Fruit fly (Drosophila melanogaster) whole organism, embryonic: ENCODE measurements around the gene CG45045.

Experiments
- C15 ChIP-seq: fragments of 200-800 bp; sonication (Bioruptor generic); IDR thresholded peaks from 3 replicates; pipeline ENCODE4 v1.3.6; 2022; ENCODE audit warnings: missing biosample characterization, missing genetic modification characterization
- CG10209 ChIP-seq: fragments of 200-800 bp; sonication (Bioruptor generic); optimal IDR thresholded peaks from 3 replicates; lab custom pipeline; 2017; ENCODE audit warnings: missing biosample characterization, mild to moderate bottlenecking, missing genetic modification characterization, missing genetic modification reagents
- CG10959 ChIP-seq: fragments of 200-800 bp; sonication (Bioruptor generic); IDR thresholded peaks from 2 replicates; pipeline ENCODE4 v1.3.6; 2022; ENCODE audit warnings: missing biosample characterization, missing genetic modification characterization
- CG12236 ChIP-seq: fragments of 200-800 bp; sonication (Bioruptor generic); optimal IDR thresholded peaks from 2 replicates; lab custom pipeline; 2016; ENCODE audit warnings: missing biosample characterization, missing genetic modification characterization
- CG13296 ChIP-seq: fragments of 200-800 bp; sonication (Bioruptor generic); optimal IDR thresholded peaks from 3 replicates; lab custom pipeline; 2018; ENCODE audit warnings: missing biosample characterization, mild to moderate bottlenecking, missing genetic modification characterization
- CG13894 ChIP-seq: fragments of 200-800 bp; sonication (Bioruptor generic); optimal IDR thresholded peaks from 3 replicates; lab custom pipeline; 2018; ENCODE audit warnings: missing biosample characterization, mild to moderate bottlenecking, missing genetic modification characterization, moderate library complexity
- CG14441 ChIP-seq: fragments of 200-800 bp; sonication (Bioruptor generic); IDR thresholded peaks from 2 replicates; pipeline ENCODE4 v1.3.6; 2022; ENCODE audit warnings: missing biosample characterization, missing genetic modification characterization
- CG1832 ChIP-seq: fragments of 200-800 bp; sonication (Bioruptor generic); optimal IDR thresholded peaks from 2 replicates; lab custom pipeline; 2017; ENCODE audit warnings: missing biosample characterization, mild to moderate bottlenecking, missing genetic modification characterization, inconsistent platforms
- CG18599 ChIP-seq: fragments of 200-800 bp; sonication (Bioruptor generic); optimal IDR thresholded peaks from 3 replicates; lab custom pipeline; 2017; ENCODE audit warnings: missing biosample characterization, missing genetic modification characterization, mild to moderate bottlenecking, moderate library complexity, missing genetic modification reagents
- CG18619 ChIP-seq: fragments of 200-800 bp; sonication (Bioruptor generic); optimal IDR thresholded peaks from 3 replicates; lab custom pipeline; 2017; ENCODE audit warnings: missing biosample characterization, mild to moderate bottlenecking, missing genetic modification characterization
- CG30020 ChIP-seq: fragments of 200-800 bp; optimal IDR thresholded peaks from 2 replicates; lab custom pipeline; 2019; ENCODE audit warnings: missing biosample characterization, mild to moderate bottlenecking, missing genetic modification characterization, moderate library complexity
- CG31365 ChIP-seq: fragments of 200-800 bp; sonication (Bioruptor generic); optimal IDR thresholded peaks from 2 replicates; lab custom pipeline; 2018; ENCODE audit warnings: missing biosample characterization, mild to moderate bottlenecking, missing genetic modification characterization
- CG6272 ChIP-seq: fragments of 200-800 bp; sonication (Bioruptor generic); IDR thresholded peaks from 2 replicates; pipeline ENCODE4 v1.3.6; 2022; ENCODE audit warnings: missing biosample characterization, missing genetic modification characterization
- CG6765 ChIP-seq: fragments of 200-800 bp; sonication (Bioruptor generic); optimal IDR thresholded peaks from 3 replicates; lab custom pipeline; 2017; ENCODE audit warnings: missing biosample characterization, mild to moderate bottlenecking, missing genetic modification characterization
- CG6854 ChIP-seq: fragments of 200-800 bp; sonication (Bioruptor generic); optimal IDR thresholded peaks from 3 replicates; lab custom pipeline; 2017; ENCODE audit warnings: missing biosample characterization, mild to moderate bottlenecking, missing genetic modification characterization
- CG7963 ChIP-seq: fragments of 200-800 bp; sonication (Bioruptor generic); IDR thresholded peaks from 3 replicates; pipeline ENCODE4 v1.3.6; 2022; ENCODE audit warnings: missing biosample characterization, missing genetic modification characterization; ENCODE audit not compliant: partially characterized antibody
- CG8290 ChIP-seq, 3 experiments: fragments of 200-800 bp; sonication (Bioruptor generic); optimal IDR thresholded peaks; 2 replicates each; lab custom pipeline; 2016 to 2019; ENCODE audit warnings: missing biosample characterization in 3 of 3, missing genetic modification characterization in 3 of 3, mild to moderate bottlenecking in 2 of 3, moderate library complexity in 1 of 3
- CG9876 ChIP-seq: fragments of 200-800 bp; sonication (Bioruptor generic); optimal IDR thresholded peaks from 2 replicates; lab custom pipeline; 2016; ENCODE audit warnings: missing biosample characterization, missing genetic modification characterization
- CTCF ChIP-seq: fragments of 200-800 bp; sonication (Bioruptor generic); optimal IDR thresholded peaks from 2 replicates; lab custom pipeline; 2017; ENCODE audit warnings: missing biosample characterization, mild to moderate bottlenecking, missing genetic modification characterization, moderate library complexity
- Camta ChIP-seq: fragments of 200-800 bp; sonication (Bioruptor generic); optimal IDR thresholded peaks from 2 replicates; lab custom pipeline; 2016; ENCODE audit warnings: missing biosample characterization, missing genetic modification characterization
- Dfd ChIP-seq, 2 experiments: fragments of >200 bp; optimal IDR thresholded peaks; 2 replicates each; lab custom pipeline; 2017; ENCODE audit warnings: missing biosample characterization in 2 of 2, missing genetic modification characterization in 2 of 2
- Ets65A ChIP-seq: fragments of 200-800 bp; sonication (Bioruptor generic); peaks from one replicate; lab custom pipeline; 2016; ENCODE audit warnings: missing biosample characterization, missing genetic modification characterization
- H2.0 ChIP-seq: fragments of 200-800 bp; sonication (Bioruptor generic); IDR thresholded peaks from 2 replicates; pipeline ENCODE4 v1.3.6; 2022; ENCODE audit warnings: missing biosample characterization, missing genetic modification characterization
- HHEX ChIP-seq: fragments of 200-800 bp; sonication (Bioruptor generic); optimal IDR thresholded peaks from 3 replicates; lab custom pipeline; 2017; ENCODE audit warnings: missing biosample characterization, mild to moderate bottlenecking, missing genetic modification characterization, missing genetic modification reagents
- Hmr ChIP-seq: fragments of 200-800 bp; sonication (Bioruptor generic); optimal IDR thresholded peaks from 3 replicates; lab custom pipeline; 2017; ENCODE audit warnings: mild to moderate bottlenecking, missing biosample characterization, missing genetic modification reagents, missing genetic modification characterization
- Max ChIP-seq: fragments of 200-800 bp; sonication (Bioruptor generic); optimal IDR thresholded peaks from 2 replicates; lab custom pipeline; 2016; ENCODE audit warnings: missing biosample characterization, mild to moderate bottlenecking, missing genetic modification characterization
- Med ChIP-seq: fragments of 200-800 bp; sonication (Bioruptor generic); peaks from one replicate; lab custom pipeline; 2016; ENCODE audit warnings: missing biosample characterization, missing genetic modification characterization, mild to moderate bottlenecking, inconsistent platforms, moderate library complexity
- NC2β ChIP-seq: fragments of 200-800 bp; sonication (Bioruptor generic); optimal IDR thresholded peaks from 2 replicates; lab custom pipeline; 2016; ENCODE audit warnings: missing biosample characterization, missing genetic modification characterization
- Oli ChIP-seq: fragments of 200-800 bp; sonication (Bioruptor generic); optimal IDR thresholded peaks from 2 replicates; lab custom pipeline; 2018; ENCODE audit warnings: missing biosample characterization, mild to moderate bottlenecking, missing genetic modification characterization, moderate library complexity
- Six4 ChIP-seq: fragments of 200-800 bp; sonication (Bioruptor generic); optimal IDR thresholded peaks from 2 replicates; lab custom pipeline; 2016; ENCODE audit warnings: missing biosample characterization, missing genetic modification characterization
- Sox102F ChIP-seq: fragments of 200-800 bp; sonication (Bioruptor generic); optimal IDR thresholded peaks from 2 replicates; lab custom pipeline; 2018; ENCODE audit warnings: missing biosample characterization, mild to moderate bottlenecking, missing genetic modification characterization, moderate library complexity
- Spps ChIP-seq: fragments of 200-800 bp; sonication (Bioruptor generic); optimal IDR thresholded peaks from 2 replicates; lab custom pipeline; 2018; ENCODE audit warnings: missing biosample characterization, mild to moderate bottlenecking, missing genetic modification characterization
- Tbp ChIP-seq: fragments of >200 bp; optimal IDR thresholded peaks from 2 replicates; lab custom pipeline; 2018; ENCODE audit warnings: missing biosample characterization, missing genetic modification characterization
- cato ChIP-seq: fragments of 200-800 bp; sonication (Bioruptor generic); optimal IDR thresholded peaks from 2 replicates; lab custom pipeline; 2016; ENCODE audit warnings: missing biosample characterization, missing genetic modification characterization, borderline replicate concordance
- chinmo ChIP-seq: fragments of 200-800 bp; sonication (Bioruptor generic); IDR thresholded peaks from 4 replicates; pipeline ENCODE4 v1.3.6; 2022; ENCODE audit warnings: missing biosample characterization, missing genetic modification characterization; ENCODE audit not compliant: partially characterized antibody
- da ChIP-seq: fragments of 200-800 bp; sonication (Bioruptor generic); optimal IDR thresholded peaks from 2 replicates; lab custom pipeline; 2016; ENCODE audit warnings: missing biosample characterization, missing genetic modification characterization
- dysf ChIP-seq: fragments of 200-800 bp; sonication (Bioruptor generic); IDR thresholded peaks from 3 replicates; pipeline ENCODE4 v1.3.6; 2022; ENCODE audit warnings: missing biosample characterization, missing genetic modification characterization
- fd3F ChIP-seq: fragments of 200-800 bp; sonication (Bioruptor generic); optimal IDR thresholded peaks from 2 replicates; lab custom pipeline; 2018; ENCODE audit warnings: missing biosample characterization, mild to moderate bottlenecking, missing genetic modification characterization, moderate library complexity
- gfzf ChIP-seq: fragments of 200-800 bp; sonication (Bioruptor generic); optimal IDR thresholded peaks from 2 replicates; lab custom pipeline; 2016; ENCODE audit warnings: missing biosample characterization, mild to moderate bottlenecking, missing genetic modification characterization, moderate library complexity
- ken ChIP-seq: fragments of 200-800 bp; sonication (Bioruptor generic); IDR thresholded peaks from 3 replicates; pipeline ENCODE4 v1.3.6; 2022; ENCODE audit warnings: missing biosample characterization, missing genetic modification characterization
- nom ChIP-seq: fragments of 200-800 bp; sonication (Bioruptor generic); optimal IDR thresholded peaks from 2 replicates; lab custom pipeline; 2017; ENCODE audit warnings: missing biosample characterization, missing genetic modification characterization, mild to moderate bottlenecking, moderate library complexity, missing genetic modification reagents
- p53 ChIP-seq: fragments of 200-800 bp; sonication (Bioruptor generic); optimal IDR thresholded peaks from 2 replicates; lab custom pipeline; 2016; ENCODE audit warnings: missing biosample characterization, missing genetic modification characterization
- ranshi ChIP-seq: fragments of 200-800 bp; sonication (Bioruptor generic); IDR thresholded peaks from 2 replicates; pipeline ENCODE4 v1.3.6; 2022; ENCODE audit warnings: missing biosample characterization, missing genetic modification characterization
- shn ChIP-seq: fragments of 200-800 bp; sonication (Bioruptor generic); optimal IDR thresholded peaks from 3 replicates; lab custom pipeline; 2016; ENCODE audit warnings: missing biosample characterization, missing genetic modification characterization
- sna ChIP-seq: fragments of 200-800 bp; sonication (Bioruptor generic); IDR thresholded peaks from 2 replicates; pipeline ENCODE4 v1.3.6; 2022; ENCODE audit warnings: missing biosample characterization, missing genetic modification characterization; ENCODE audit not compliant: partially characterized antibody
- sob ChIP-seq: fragments of 200-800 bp; sonication (Bioruptor generic); IDR thresholded peaks from 2 replicates; pipeline ENCODE4 v1.3.6; 2022; ENCODE audit warnings: missing biosample characterization, missing genetic modification characterization
- sr ChIP-seq: fragments of 200-800 bp; sonication (Bioruptor generic); IDR thresholded peaks from 3 replicates; pipeline ENCODE4 v1.3.6; 2022; ENCODE audit warnings: missing biosample characterization, missing genetic modification characterization
- ssp ChIP-seq: fragments of 200-800 bp; sonication (Bioruptor generic); IDR thresholded peaks from 2 replicates; pipeline ENCODE4 v1.3.6; 2022; ENCODE audit warnings: missing biosample characterization, missing genetic modification characterization
- tna ChIP-seq: fragments of 200-800 bp; sonication (Bioruptor generic); IDR thresholded peaks from 2 replicates; pipeline ENCODE4 v1.3.6; 2022; ENCODE audit warnings: missing biosample characterization, missing genetic modification characterization; ENCODE audit not compliant: partially characterized antibody
- ttk ChIP-seq: fragments of 200-800 bp; sonication (Bioruptor generic); IDR thresholded peaks from 2 replicates; pipeline ENCODE4 v2.1.2; 2022; ENCODE audit warnings: missing biosample characterization, missing genetic modification characterization
- unc-4 ChIP-seq: fragments of 200-800 bp; sonication (Bioruptor generic); IDR thresholded peaks from 2 replicates; pipeline ENCODE4 v1.3.6; 2022; ENCODE audit warnings: missing biosample characterization, missing genetic modification characterization; ENCODE audit not compliant: partially characterized antibody
- vfl ChIP-seq: fragments of 200-800 bp; sonication (Bioruptor generic); optimal IDR thresholded peaks from 2 replicates; lab custom pipeline; 2016; ENCODE audit warnings: missing biosample characterization, missing genetic modification characterization

Gene CG45045

DNA sequence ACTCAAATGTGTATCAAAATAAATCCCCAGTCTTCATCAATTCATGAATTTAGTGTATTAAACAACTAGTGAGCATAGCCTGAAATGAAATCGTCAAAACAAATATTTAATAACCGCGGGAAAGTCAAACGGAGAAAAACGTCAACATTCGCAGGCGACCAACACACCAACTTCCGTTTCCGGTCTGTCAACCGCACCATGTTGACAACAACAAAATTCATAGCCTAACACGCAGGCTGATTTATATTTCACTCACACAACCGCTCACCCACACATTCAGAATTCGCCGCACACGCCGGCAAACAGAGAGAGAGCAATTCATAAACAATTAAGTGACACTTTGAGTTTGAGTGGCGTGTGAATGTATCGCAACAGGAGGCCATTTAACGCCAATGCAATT is 12.3 kb upstream of the CG45045 start (continued):
- TF ChIP-seq CG18599 (GFP tag; lab: Kevin White, UChicago) (no peak), CG6854 (GFP tag; lab: Kevin White, UChicago) (no peak), C15 (GFP tag; lab: Robert Waterston, UW) (no peak), Spps (tag; lab: Kevin White, UChicago) (peak; percentile 24), Dfd (GFP tag; optimal IDR thresholded peaks at IDR 0.05; lab: Kevin White, UChicago) (no peak), Six4 (GFP tag; lab: Kevin White, UChicago) (no peak), Hmr (GFP tag; lab: Kevin White, UChicago) (no peak), CG31365 (tag; lab: Kevin White, UChicago) (peak; percentile 15), fd3F (GFP tag; lab: Kevin White, UChicago) (no peak), Oli (tag; lab: Kevin White, UChicago) (peak; percentile 5), CG6765 (GFP tag; lab: Kevin White, UChicago) (no peak), chinmo (GFP tag; lab: Robert Waterston, UW) (no peak), sr (GFP tag; lab: Robert Waterston, UW) (no peak), CG12236 (GFP tag; lab: Kevin White, UChicago) (no peak), CG18619 (GFP tag; lab: Kevin White, UChicago) (no peak), Tbp (GFP tag; lab: Kevin White, UChicago) (no peak), CG1832 (GFP tag; lab: Kevin White, UChicago) (no peak), HHEX (GFP tag; lab: Kevin White, UChicago) (peak; percentile 24), ranshi (GFP tag; lab: Robert Waterston, UW) (peak; percentile 16; the same call in 1 of the 2 replicates), shn (GFP tag; lab: Kevin White, UChicago) (no peak), sob (0 out of 2 replicates have a peak, but pooled peaks have one; percentile 18), vfl (GFP tag; lab: Kevin White, UChicago) (no peak), sna (GFP tag; lab: Robert Waterston, UW) (no peak), cato (GFP tag; lab: Kevin White, UChicago) (no peak), CG30020 (tag; lab: Kevin White, UChicago) (no peak), Camta (GFP tag; lab: Kevin White, UChicago) (no peak), ssp (GFP tag; lab: Robert Waterston, UW) (no peak), CG7963 (GFP tag; lab: Robert Waterston, UW) (no peak), p53 (GFP tag; lab: Kevin White, UChicago) (no peak), NC2β (GFP tag; lab: Kevin White, UChicago) (no peak), CG13296 (GFP tag; lab: Kevin White, UChicago) (peak; percentile 13), ttk (GFP tag; lab: Robert Waterston, UW) (no peak), CG10959 (GFP tag; lab: Robert Waterston, UW) (no peak), nom (no peak), Sox102F (GFP tag; lab: Kevin White, UChicago) (no peak), da (GFP tag; lab: Kevin White, UChicago) (no peak), Max (GFP tag; lab: Kevin White, UChicago) (no peak), tna (GFP tag; lab: Robert Waterston, UW) (no peak), ken (no peak), unc-4 (GFP tag; lab: Robert Waterston, UW) (no peak), Med (no peak), CTCF (GFP tag; lab: Kevin White, UChicago) (no peak), CG9876 (GFP tag; lab: Kevin White, UChicago) (no peak), CG10209 (GFP tag; lab: Kevin White, UChicago) (no peak), dysf (GFP tag; lab: Robert Waterston, UW) (no peak), CG6272 (GFP tag; lab: Robert Waterston, UW) (no peak), gfzf (GFP tag; lab: Kevin White, UChicago) (no peak), CG13894 (tag; lab: Kevin White, UChicago) (no peak), H2.0 (GFP tag; lab: Robert Waterston, UW) (no peak), CG14441 (GFP tag; lab: Robert Waterston, UW) (no peak), Ets65A (GFP tag; lab: Kevin White, UChicago) (no peak), CG8290 (GFP tag; optimal IDR thresholded peaks at IDR 0.05; lab: Kevin White, UChicago) (no peak), CG8290 (tag; optimal IDR thresholded peaks at IDR 0.05; lab: Kevin White, UChicago) (peak; percentile 41 to 76)
